Fruit fly (Drosophila melanogaster) whole organism, embryonic: ENCODE data around the gene nAChRalpha6.

Experiments used
- CG10267 ChIP-seq: fragments of 200-800 bp; sonication (Bioruptor generic); optimal IDR thresholded peaks from 2 replicates; lab custom pipeline; 2018; ENCODE audit warnings: missing biosample characterization, mild to moderate bottlenecking, missing genetic modification characterization, moderate library complexity
- CG10431 ChIP-seq: fragments of 200-800 bp; sonication (Bioruptor generic); optimal IDR thresholded peaks from 3 replicates; lab custom pipeline; 2018; ENCODE audit warnings: missing biosample characterization, mild to moderate bottlenecking, missing genetic modification characterization
- CG10543 ChIP-seq: fragments of 200-800 bp; sonication (Bioruptor generic); optimal IDR thresholded peaks from 3 replicates; lab custom pipeline; 2017; ENCODE audit warnings: missing biosample characterization, mild to moderate bottlenecking, missing genetic modification characterization, moderate library complexity
- CG10565 ChIP-seq: fragments of 200-800 bp; sonication (Bioruptor generic); optimal IDR thresholded peaks from 3 replicates; lab custom pipeline; 2016; ENCODE audit warnings: missing biosample characterization, mild to moderate bottlenecking, missing genetic modification characterization
- CG12299 ChIP-seq: fragments of 200-800 bp; sonication (Bioruptor generic); optimal IDR thresholded peaks from 2 replicates; lab custom pipeline; 2018; ENCODE audit warnings: missing biosample characterization, mild to moderate bottlenecking, missing genetic modification characterization
- CG14860 ChIP-seq: fragments of 200-800 bp; sonication (Bioruptor generic); IDR thresholded peaks from 3 replicates; pipeline ENCODE4 v1.3.6; 2022; ENCODE audit warnings: missing biosample characterization, missing genetic modification characterization; ENCODE audit not compliant: partially characterized antibody
- CG1647 ChIP-seq: fragments of 200-800 bp; sonication (Bioruptor generic); optimal IDR thresholded peaks from 3 replicates; lab custom pipeline; 2016; ENCODE audit warnings: missing biosample characterization, missing genetic modification characterization
- CG17359 ChIP-seq: fragments of 200-800 bp; sonication (Bioruptor generic); optimal IDR thresholded peaks from 3 replicates; lab custom pipeline; 2018; ENCODE audit warnings: missing biosample characterization, mild to moderate bottlenecking, missing genetic modification characterization, moderate library complexity
- CG18599 ChIP-seq: fragments of 200-800 bp; sonication (Bioruptor generic); optimal IDR thresholded peaks from 3 replicates; lab custom pipeline; 2017; ENCODE audit warnings: missing biosample characterization, missing genetic modification characterization, mild to moderate bottlenecking, moderate library complexity, missing genetic modification reagents
- CG18619 ChIP-seq: fragments of 200-800 bp; sonication (Bioruptor generic); optimal IDR thresholded peaks from 3 replicates; lab custom pipeline; 2017; ENCODE audit warnings: missing biosample characterization, mild to moderate bottlenecking, missing genetic modification characterization
- CG43689 ChIP-seq: fragments of 200-800 bp; sonication (Bioruptor generic); IDR thresholded peaks from 2 replicates; pipeline ENCODE4 v1.3.6; 2022; ENCODE audit warnings: missing biosample characterization, missing genetic modification characterization
- CG6272 ChIP-seq: fragments of 200-800 bp; sonication (Bioruptor generic); IDR thresholded peaks from 2 replicates; pipeline ENCODE4 v1.3.6; 2022; ENCODE audit warnings: missing biosample characterization, missing genetic modification characterization
- CG6765 ChIP-seq: fragments of 200-800 bp; sonication (Bioruptor generic); optimal IDR thresholded peaks from 3 replicates; lab custom pipeline; 2017; ENCODE audit warnings: missing biosample characterization, mild to moderate bottlenecking, missing genetic modification characterization
- CG7839 ChIP-seq: fragments of 200-800 bp; sonication (Bioruptor generic); optimal IDR thresholded peaks from 3 replicates; lab custom pipeline; 2018; ENCODE audit warnings: missing biosample characterization, mild to moderate bottlenecking, missing genetic modification characterization, moderate library complexity
- CG8281 ChIP-seq: fragments of 200-800 bp; sonication (Bioruptor generic); optimal IDR thresholded peaks from 2 replicates; lab custom pipeline; 2018; ENCODE audit warnings: missing biosample characterization, mild to moderate bottlenecking, missing genetic modification characterization, moderate library complexity
- Deaf1 ChIP-seq: fragments of 200-800 bp; optimal IDR thresholded peaks from 3 replicates; lab custom pipeline; 2019; ENCODE audit warnings: missing biosample characterization, mild to moderate bottlenecking, missing genetic modification characterization, moderate library complexity
- Dip3 ChIP-seq: fragments of 200-800 bp; sonication (Bioruptor generic); optimal IDR thresholded peaks from 3 replicates; lab custom pipeline; 2016; ENCODE audit warnings: missing biosample characterization, missing genetic modification characterization
- Doc2 ChIP-seq: fragments of 200-800 bp; sonication (Bioruptor generic); IDR thresholded peaks from 2 replicates; pipeline ENCODE4 v1.3.6; 2022; ENCODE audit warnings: missing biosample characterization, missing genetic modification characterization
- Drgx ChIP-seq: fragments of 200-800 bp; sonication (Bioruptor generic); IDR thresholded peaks from 2 replicates; pipeline ENCODE4 v1.3.6; 2022; ENCODE audit warnings: missing biosample characterization, missing genetic modification characterization
- Eip74EF ChIP-seq, 2 experiments: fragments of 200-800 bp in 1 of 2; fragments of >200 bp in 1 of 2; sonication (Bioruptor generic) in 1 of 2; optimal IDR thresholded peaks; 2 replicates each; lab custom pipeline; 2017 to 2019; ENCODE audit warnings: missing biosample characterization in 2 of 2, missing genetic modification characterization in 2 of 2, mild to moderate bottlenecking in 1 of 2, moderate library complexity in 1 of 2
- Ets65A ChIP-seq: fragments of 200-800 bp; sonication (Bioruptor generic); peaks from one replicate; lab custom pipeline; 2016; ENCODE audit warnings: missing biosample characterization, missing genetic modification characterization
- Fer1 ChIP-seq: fragments of 200-800 bp; sonication (Bioruptor generic); optimal IDR thresholded peaks from 2 replicates; lab custom pipeline; 2017; ENCODE audit warnings: missing biosample characterization, mild to moderate bottlenecking, missing genetic modification characterization
- H15 ChIP-seq: fragments of 200-800 bp; sonication (Bioruptor generic); IDR thresholded peaks from 3 replicates; pipeline ENCODE4 v1.3.6; 2022; ENCODE audit warnings: missing biosample characterization, missing genetic modification characterization
- HmgZ ChIP-seq: fragments of 200-800 bp; sonication (Bioruptor generic); optimal IDR thresholded peaks from 2 replicates; lab custom pipeline; 2018; ENCODE audit warnings: missing biosample characterization, mild to moderate bottlenecking, missing genetic modification characterization
- NK7.1 ChIP-seq: fragments of 200-800 bp; sonication (Bioruptor generic); optimal IDR thresholded peaks from 3 replicates; lab custom pipeline; 2016; ENCODE audit warnings: missing biosample characterization, missing genetic modification characterization
- Nf-YA ChIP-seq: fragments of 200-800 bp; sonication (Bioruptor generic); IDR thresholded peaks from 2 replicates; pipeline ENCODE4 v1.3.6; 2022; ENCODE audit warnings: missing biosample characterization, missing genetic modification characterization
- Oaz ChIP-seq: fragments of 200-800 bp; sonication (Bioruptor generic); IDR thresholded peaks from 2 replicates; pipeline ENCODE4 v1.3.6; 2022; ENCODE audit warnings: missing biosample characterization, missing genetic modification characterization
- Trl ChIP-seq, 3 experiments: fragments of >200 bp in 2 of 3; fragments of 200-800 bp in 1 of 3; sonication (Bioruptor generic) in 1 of 3; optimal IDR thresholded peaks; 2 replicates in 1 of 3; 3 replicates in 2 of 3; lab custom pipeline; 2016 to 2017; ENCODE audit warnings: missing biosample characterization in 1 of 3, missing genetic modification characterization in 1 of 3
- abd-A ChIP-seq: fragments of 200-800 bp; sonication (Bioruptor generic); optimal IDR thresholded peaks from 3 replicates; lab custom pipeline; 2019; ENCODE audit warnings: missing biosample characterization, mild to moderate bottlenecking, missing genetic modification characterization, moderate library complexity
- ap ChIP-seq: fragments of 200-800 bp; sonication (Bioruptor generic); IDR thresholded peaks from 2 replicates; pipeline ENCODE4 v1.3.6; 2022; ENCODE audit warnings: missing biosample characterization, missing genetic modification characterization
- br ChIP-seq: fragments of >200 bp; optimal IDR thresholded peaks from 2 replicates; lab custom pipeline; 2017
- cg ChIP-seq: fragments of 200-800 bp; sonication (Bioruptor generic); optimal IDR thresholded peaks from 3 replicates; lab custom pipeline; 2019; ENCODE audit warnings: missing biosample characterization, mild to moderate bottlenecking, missing genetic modification characterization, moderate library complexity
- dati ChIP-seq: fragments of 200-800 bp; sonication (Bioruptor generic); IDR thresholded peaks from 2 replicates; pipeline ENCODE4 v1.3.6; 2022; ENCODE audit warnings: missing biosample characterization, missing genetic modification characterization
- dysf ChIP-seq: fragments of 200-800 bp; sonication (Bioruptor generic); IDR thresholded peaks from 3 replicates; pipeline ENCODE4 v1.3.6; 2022; ENCODE audit warnings: missing biosample characterization, missing genetic modification characterization
- fru ChIP-seq: fragments of >200 bp; optimal IDR thresholded peaks from 2 replicates; lab custom pipeline; 2017
- gcm2 ChIP-seq: fragments of 200-800 bp; sonication (Bioruptor generic); optimal IDR thresholded peaks from 2 replicates; lab custom pipeline; 2016; ENCODE audit warnings: missing biosample characterization, missing genetic modification characterization
- gfzf ChIP-seq: fragments of 200-800 bp; sonication (Bioruptor generic); optimal IDR thresholded peaks from 2 replicates; lab custom pipeline; 2016; ENCODE audit warnings: missing biosample characterization, mild to moderate bottlenecking, missing genetic modification characterization, moderate library complexity
- knrl ChIP-seq: fragments of 200-800 bp; sonication (Bioruptor generic); IDR thresholded peaks from 3 replicates; pipeline ENCODE4 v1.3.6; 2022; ENCODE audit warnings: missing biosample characterization, missing genetic modification characterization; ENCODE audit not compliant: partially characterized antibody
- lov ChIP-seq, 2 experiments: fragments of 200-800 bp in 1 of 2; fragments of >200 bp in 1 of 2; sonication (Bioruptor generic) in 1 of 2; IDR thresholded peaks in 1 of 2; optimal IDR thresholded peaks in 1 of 2; 2 replicates in 1 of 2; 3 replicates in 1 of 2; pipeline versions ENCODE4 v1.3.6 to Lab custom; 2017 to 2022; ENCODE audit warnings: missing biosample characterization in 1 of 2, missing genetic modification characterization in 1 of 2
- mirr ChIP-seq: fragments of 200-800 bp; sonication (Bioruptor generic); optimal IDR thresholded peaks from 3 replicates; lab custom pipeline; 2018; ENCODE audit warnings: missing biosample characterization, mild to moderate bottlenecking, missing genetic modification characterization
- nau ChIP-seq: fragments of 200-800 bp; sonication (Bioruptor generic); optimal IDR thresholded peaks from 3 replicates; lab custom pipeline; 2017; ENCODE audit warnings: missing biosample characterization, mild to moderate bottlenecking, missing genetic modification characterization, missing genetic modification reagents
- nerfin-1 ChIP-seq: fragments of 200-800 bp; sonication (Bioruptor generic); optimal IDR thresholded peaks from 3 replicates; lab custom pipeline; 2019; ENCODE audit warnings: missing biosample characterization, mild to moderate bottlenecking, missing genetic modification characterization, moderate library complexity
- phol ChIP-seq: fragments of 200-800 bp; sonication (Bioruptor generic); optimal IDR thresholded peaks from 3 replicates; lab custom pipeline; 2018; ENCODE audit warnings: missing biosample characterization, mild to moderate bottlenecking, missing genetic modification characterization, moderate library complexity
- scrt ChIP-seq: fragments of 200-800 bp; sonication (Bioruptor generic); optimal IDR thresholded peaks from 2 replicates; lab custom pipeline; 2018; ENCODE audit warnings: missing biosample characterization, mild to moderate bottlenecking, missing genetic modification characterization, moderate library complexity
- sna ChIP-seq: fragments of 200-800 bp; sonication (Bioruptor generic); IDR thresholded peaks from 2 replicates; pipeline ENCODE4 v1.3.6; 2022; ENCODE audit warnings: missing biosample characterization, missing genetic modification characterization; ENCODE audit not compliant: partially characterized antibody
- sqz ChIP-seq: fragments of 200-800 bp; sonication (Bioruptor generic); optimal IDR thresholded peaks from 3 replicates; lab custom pipeline; 2018; ENCODE audit warnings: missing biosample characterization, mild to moderate bottlenecking, missing genetic modification characterization
- tin ChIP-seq: fragments of 200-800 bp; sonication (Bioruptor generic); optimal IDR thresholded peaks from 3 replicates; lab custom pipeline; 2016; ENCODE audit warnings: missing biosample characterization, missing genetic modification characterization
- vnd ChIP-seq: fragments of 200-800 bp; sonication (Bioruptor generic); IDR thresholded peaks from 3 replicates; pipeline ENCODE4 v1.3.6; 2022; ENCODE audit warnings: missing biosample characterization, missing genetic modification characterization; ENCODE audit not compliant: partially characterized antibody
- vvl ChIP-seq: fragments of 200-800 bp; sonication (Bioruptor generic); IDR thresholded peaks from 2 replicates; pipeline ENCODE4 v1.3.6; 2022; ENCODE audit warnings: missing biosample characterization, missing genetic modification characterization
- zen ChIP-seq: fragments of 200-800 bp; sonication (Bioruptor generic); optimal IDR thresholded peaks from 3 replicates; lab custom pipeline; 2018; ENCODE audit warnings: missing biosample characterization, mild to moderate bottlenecking, missing genetic modification characterization, moderate library complexity

The nAChRalpha6 gene

DNA sequence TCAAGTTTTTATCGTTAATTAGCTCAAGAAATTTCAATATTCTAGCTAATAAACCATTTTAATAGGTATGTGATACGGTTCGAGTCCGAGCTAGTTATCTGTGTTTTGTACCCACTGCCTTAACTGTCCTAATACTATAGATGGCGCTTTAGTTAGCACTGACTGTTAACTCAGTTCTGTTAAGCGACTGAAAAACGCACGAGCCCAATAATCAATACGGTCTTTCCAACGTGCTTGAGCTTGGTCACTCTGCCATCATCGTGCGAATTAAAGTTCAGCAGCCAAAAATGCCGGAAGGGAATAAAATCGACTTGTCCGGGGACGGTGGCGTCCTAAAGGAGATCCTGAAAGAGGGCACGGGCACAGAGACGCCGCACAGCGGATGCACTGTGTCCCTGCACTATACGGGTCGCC lies 1.8 kb upstream of the nAChRalpha6 start, which contains the start of gene Fkbp59 (continued):
- TF ChIP-seq CG43689 (GFP tag; lab: Robert Waterston, UW) (no peak), lov (optimal IDR thresholded peaks at IDR 0.05; lab: Kevin White, UChicago) (no peak), lov (GFP tag; IDR thresholded peaks at IDR 0.05; lab: Robert Waterston, UW) (no peak), Dip3 (GFP tag; lab: Kevin White, UChicago) (no peak), CG17359 (tag; lab: Kevin White, UChicago) (no peak), ap (no peak), NK7.1 (no peak), CG18599 (GFP tag; lab: Kevin White, UChicago) (no peak), CG14860 (GFP tag; lab: Robert Waterston, UW) (peak; percentile 90), CG10267 (peak; percentile 31), CG18619 (GFP tag; lab: Kevin White, UChicago) (no peak), Oaz (GFP tag; lab: Robert Waterston, UW) (no peak), gfzf (GFP tag; lab: Kevin White, UChicago) (peak; percentile 85), CG1647 (GFP tag; lab: Kevin White, UChicago) (no peak), HmgZ (peak; percentile 60), br (lab: Kevin White, UChicago) (no peak), sna (GFP tag; lab: Robert Waterston, UW) (peak; percentile 69), vnd (GFP tag; lab: Robert Waterston, UW) (peak; percentile 88), Nf-YA (GFP tag; lab: Robert Waterston, UW) (no peak), CG8281 (tag; lab: Kevin White, UChicago) (no peak), Eip74EF (GFP tag; optimal IDR thresholded peaks at IDR 0.05; lab: Kevin White, UChicago) (no peak), Drgx (GFP tag; lab: Robert Waterston, UW) (no peak), CG12299 (no peak), tin (no peak), vvl (GFP tag; lab: Robert Waterston, UW) (0 out of 2 replicates have a peak, but pooled peaks have one; percentile 45), nau (GFP tag; lab: Kevin White, UChicago) (no peak), gcm2 (no peak), CG10431 (GFP tag; lab: Kevin White, UChicago) (no peak), fru (no peak), abd-A (peak; percentile 63), H15 (no peak), CG6765 (GFP tag; lab: Kevin White, UChicago) (no peak), sqz (no peak), zen (tag; lab: Kevin White, UChicago) (peak; percentile 44), CG7839 (peak; percentile 15), CG10565 (GFP tag; lab: Kevin White, UChicago) (no peak)

DNA sequence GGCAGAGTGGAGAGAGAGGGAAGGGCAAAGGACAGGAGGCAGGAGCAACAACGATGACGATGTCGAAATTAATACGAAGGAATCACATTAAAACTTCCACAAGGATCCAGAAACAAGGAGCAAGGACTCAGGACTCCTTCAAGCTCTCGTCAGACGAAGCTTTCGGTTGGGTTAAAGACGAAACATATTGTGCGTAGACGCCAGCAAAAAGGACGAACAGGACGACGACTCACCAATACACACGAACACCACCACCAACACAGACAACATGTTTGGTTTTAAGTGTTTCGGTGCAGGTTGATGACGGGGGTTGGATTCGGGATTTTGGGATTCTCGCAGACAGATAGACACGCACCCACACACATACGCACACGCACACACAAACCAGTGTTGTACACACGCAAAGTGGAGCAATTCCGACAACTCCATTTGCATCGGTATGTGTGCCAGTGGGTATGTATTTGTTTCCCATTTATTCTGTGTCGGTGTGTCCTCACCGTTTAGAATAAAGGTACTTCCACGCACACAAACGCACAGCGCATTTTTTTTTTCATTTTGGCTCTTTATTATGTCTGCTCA lies 3.6 kb downstream of the nAChRalpha6 start:
- peak; percentile 26 for TF ChIP-seq CG10543 (GFP tag; lab: Kevin White, UChicago)
- TF ChIP-seq nerfin-1 (tag; lab: Kevin White, UChicago), result peak; percentile 74
- TF ChIP-seq Doc2, result no peak
- peak; percentile 86 for TF ChIP-seq abd-A
- TF ChIP-seq sqz, result peak; percentile 5
- TF ChIP-seq dati (GFP tag; lab: Robert Waterston, UW), result 0 out of 2 replicates have a peak, but pooled peaks have one; percentile 8
- peak; percentile 31 for TF ChIP-seq Ets65A (GFP tag; lab: Kevin White, UChicago)
- peak; percentile 68 for TF ChIP-seq Deaf1 (tag; lab: Kevin White, UChicago)
- 0 out of 3 replicates have a peak, but pooled peaks have one; percentile 11 for TF ChIP-seq knrl (GFP tag; lab: Robert Waterston, UW)
- TF ChIP-seq scrt (GFP tag; lab: Kevin White, UChicago), result peak; percentile 18
- TF ChIP-seq CG6272 (GFP tag; lab: Robert Waterston, UW), result no peak
- no peak for TF ChIP-seq phol (tag; lab: Kevin White, UChicago)
- TF ChIP-seq dysf (GFP tag; lab: Robert Waterston, UW), result no peak
- TF ChIP-seq Trl (optimal IDR thresholded peaks at IDR 0.05; lab: Kevin White, UChicago), result peak in 1 of 2 experiments; percentile 7
- TF ChIP-seq Trl (GFP tag; optimal IDR thresholded peaks at IDR 0.05; lab: Kevin White, UChicago), result no peak
- TF ChIP-seq mirr (GFP tag; lab: Kevin White, UChicago), result peak; percentile 58
- TF ChIP-seq Fer1 (GFP tag; lab: Kevin White, UChicago), result no peak
- peak; percentile 60 for TF ChIP-seq cg (GFP tag; lab: Kevin White, UChicago)
